Fruit fly (Drosophila melanogaster) whole organism, embryonic: Measurements from ENCODE around the gene APC4.

Experiments
- Atf-2 ChIP-seq: fragments of 200-800 bp; sonication (Bioruptor generic); optimal IDR thresholded peaks from 2 replicates; lab custom pipeline; 2016; ENCODE audit warnings: missing biosample characterization, missing genetic modification characterization
- CG10431 ChIP-seq: fragments of 200-800 bp; sonication (Bioruptor generic); optimal IDR thresholded peaks from 3 replicates; lab custom pipeline; 2018; ENCODE audit warnings: missing biosample characterization, mild to moderate bottlenecking, missing genetic modification characterization
- CG13424 ChIP-seq: fragments of 200-800 bp; sonication (Bioruptor generic); optimal IDR thresholded peaks from 2 replicates; lab custom pipeline; 2019; ENCODE audit warnings: missing biosample characterization, mild to moderate bottlenecking, missing genetic modification characterization, moderate library complexity
- CG15601 ChIP-seq: fragments of 200-800 bp; sonication (Bioruptor generic); optimal IDR thresholded peaks from 3 replicates; lab custom pipeline; 2019; ENCODE audit warnings: missing biosample characterization, mild to moderate bottlenecking, missing genetic modification characterization, moderate library complexity
- CG17186 ChIP-seq: fragments of 200-800 bp; sonication (Bioruptor generic); optimal IDR thresholded peaks from 3 replicates; lab custom pipeline; 2017; ENCODE audit warnings: missing biosample characterization, missing genetic modification reagents, missing genetic modification characterization
- CG17802 ChIP-seq: fragments of 200-800 bp; sonication (Bioruptor generic); optimal IDR thresholded peaks from 2 replicates; lab custom pipeline; 2018; ENCODE audit warnings: missing biosample characterization, mild to moderate bottlenecking, missing genetic modification characterization, moderate library complexity
- CG32532 ChIP-seq: fragments of 200-800 bp; sonication (Bioruptor generic); IDR thresholded peaks from 2 replicates; pipeline ENCODE4 v1.3.6; 2022; ENCODE audit warnings: missing biosample characterization, missing genetic modification characterization
- CG3995 ChIP-seq: fragments of 200-800 bp; sonication (Bioruptor generic); optimal IDR thresholded peaks from 3 replicates; lab custom pipeline; 2016; ENCODE audit warnings: missing biosample characterization, missing genetic modification characterization
- CG6175 ChIP-seq: fragments of 200-800 bp; sonication (Bioruptor generic); IDR thresholded peaks from 3 replicates; pipeline ENCODE4 v1.3.6; 2022; ENCODE audit warnings: missing biosample characterization, missing genetic modification characterization
- CG6689 ChIP-seq: fragments of 200-800 bp; sonication (Bioruptor generic); IDR thresholded peaks from 2 replicates; pipeline ENCODE4 v1.3.6; 2022; ENCODE audit warnings: missing biosample characterization, missing genetic modification characterization
- CG7745 ChIP-seq: fragments of 200-800 bp; sonication (Bioruptor generic); optimal IDR thresholded peaks from 2 replicates; lab custom pipeline; 2018; ENCODE audit warnings: missing biosample characterization, mild to moderate bottlenecking, missing genetic modification characterization, moderate library complexity
- CG7928 ChIP-seq: fragments of 200-800 bp; sonication (Bioruptor generic); optimal IDR thresholded peaks from 2 replicates; lab custom pipeline; 2017; ENCODE audit warnings: missing biosample characterization, mild to moderate bottlenecking, missing genetic modification characterization
- CG8388 ChIP-seq: fragments of 200-800 bp; sonication (Bioruptor generic); optimal IDR thresholded peaks from 2 replicates; lab custom pipeline; 2019; ENCODE audit warnings: missing biosample characterization, mild to moderate bottlenecking, missing genetic modification characterization, moderate library complexity
- CG8924 ChIP-seq: fragments of 200-800 bp; optimal IDR thresholded peaks from 3 replicates; lab custom pipeline; 2019; ENCODE audit warnings: missing biosample characterization, mild to moderate bottlenecking, missing genetic modification characterization, moderate library complexity
- CG9215 ChIP-seq: fragments of 200-800 bp; sonication (Bioruptor generic); IDR thresholded peaks from 2 replicates; pipeline ENCODE4 v1.3.6; 2022; ENCODE audit warnings: missing biosample characterization, missing genetic modification characterization
- CHES-1-like ChIP-seq: fragments of 200-800 bp; sonication (Bioruptor generic); optimal IDR thresholded peaks from 2 replicates; lab custom pipeline; 2016; ENCODE audit warnings: missing biosample characterization, missing genetic modification characterization
- Drgx ChIP-seq: fragments of 200-800 bp; sonication (Bioruptor generic); IDR thresholded peaks from 2 replicates; pipeline ENCODE4 v1.3.6; 2022; ENCODE audit warnings: missing biosample characterization, missing genetic modification characterization
- Hand ChIP-seq: fragments of 200-800 bp; sonication (Bioruptor generic); optimal IDR thresholded peaks from 2 replicates; lab custom pipeline; 2017; ENCODE audit warnings: mild to moderate bottlenecking, missing biosample characterization, missing genetic modification reagents, missing genetic modification characterization
- Hr78 ChIP-seq, 2 experiments: fragments of 200-800 bp in 1 of 2; fragments of >200 bp in 1 of 2; sonication (Bioruptor generic) in 1 of 2; optimal IDR thresholded peaks; 2 replicates each; lab custom pipeline; 2017 to 2019; ENCODE audit warnings: missing biosample characterization in 2 of 2, missing genetic modification characterization in 2 of 2, mild to moderate bottlenecking in 1 of 2, moderate library complexity in 1 of 2
- NC2β ChIP-seq: fragments of 200-800 bp; sonication (Bioruptor generic); optimal IDR thresholded peaks from 2 replicates; lab custom pipeline; 2016; ENCODE audit warnings: missing biosample characterization, missing genetic modification characterization
- NK7.1 ChIP-seq: fragments of 200-800 bp; sonication (Bioruptor generic); optimal IDR thresholded peaks from 3 replicates; lab custom pipeline; 2016; ENCODE audit warnings: missing biosample characterization, missing genetic modification characterization
- Nf-YB ChIP-seq: fragments of 200-800 bp; sonication (Bioruptor generic); optimal IDR thresholded peaks from 3 replicates; lab custom pipeline; 2019; ENCODE audit warnings: missing biosample characterization, mild to moderate bottlenecking, missing genetic modification characterization, moderate library complexity
- Pdp1 ChIP-seq, 2 experiments: fragments of 200-800 bp; sonication (Bioruptor generic); optimal IDR thresholded peaks; 3 replicates each; lab custom pipeline; 2016; ENCODE audit warnings: missing biosample characterization in 2 of 2, missing genetic modification characterization in 2 of 2, mild to moderate bottlenecking in 1 of 2, moderate library complexity in 1 of 2
- Rx ChIP-seq: fragments of 200-800 bp; sonication (Bioruptor generic); IDR thresholded peaks from 2 replicates; pipeline ENCODE4 v1.3.6; 2022; ENCODE audit warnings: missing biosample characterization, missing genetic modification characterization
- Scr ChIP-seq: fragments of 200-800 bp; sonication (Bioruptor generic); IDR thresholded peaks from 2 replicates; pipeline ENCODE4 v1.3.6; 2022; ENCODE audit warnings: missing biosample characterization, missing genetic modification characterization; ENCODE audit not compliant: partially characterized antibody
- Sry-β ChIP-seq: fragments of 200-800 bp; sonication (Bioruptor generic); optimal IDR thresholded peaks from 2 replicates; lab custom pipeline; 2018; ENCODE audit warnings: missing biosample characterization, mild to moderate bottlenecking, missing genetic modification characterization, moderate library complexity
- Stat92E ChIP-seq, 3 experiments: fragments of >200 bp in 2 of 3; fragments of 200-800 bp in 1 of 3; sonication (Bioruptor generic) in 1 of 3; optimal IDR thresholded peaks; 2 replicates each; lab custom pipeline; 2017 to 2019; ENCODE audit warnings: missing biosample characterization in 3 of 3, missing genetic modification characterization in 3 of 3, mild to moderate bottlenecking in 1 of 3, moderate library complexity in 1 of 3
- ab ChIP-seq: fragments of 200-800 bp; sonication (Bioruptor generic); optimal IDR thresholded peaks from 2 replicates; lab custom pipeline; 2016; ENCODE audit warnings: missing biosample characterization, missing genetic modification characterization
- ap ChIP-seq: fragments of 200-800 bp; sonication (Bioruptor generic); IDR thresholded peaks from 2 replicates; pipeline ENCODE4 v1.3.6; 2022; ENCODE audit warnings: missing biosample characterization, missing genetic modification characterization
- cas ChIP-seq: fragments of 200-800 bp; sonication (Bioruptor generic); IDR thresholded peaks from 2 replicates; pipeline ENCODE4 v1.3.6; 2022; ENCODE audit warnings: missing biosample characterization, missing genetic modification characterization
- chif ChIP-seq, 2 experiments: fragments of 200-800 bp; sonication (Bioruptor generic); optimal IDR thresholded peaks; 3 replicates each; lab custom pipeline; 2016; ENCODE audit warnings: missing biosample characterization in 2 of 2, missing genetic modification characterization in 2 of 2
- crp ChIP-seq, 2 experiments: fragments of 200-800 bp; sonication (Bioruptor generic); optimal IDR thresholded peaks; 2 replicates in 1 of 2; 3 replicates in 1 of 2; lab custom pipeline; 2017; ENCODE audit warnings: missing biosample characterization in 2 of 2, missing genetic modification characterization in 2 of 2, mild to moderate bottlenecking in 1 of 2, moderate library complexity in 1 of 2
- cwo ChIP-seq: fragments of 200-800 bp; sonication (Bioruptor generic); optimal IDR thresholded peaks from 3 replicates; lab custom pipeline; 2017; ENCODE audit warnings: missing biosample characterization, missing genetic modification characterization, mild to moderate bottlenecking, moderate library complexity, missing genetic modification reagents
- danr ChIP-seq: fragments of 200-800 bp; sonication (Bioruptor generic); IDR thresholded peaks from 2 replicates; pipeline ENCODE4 v1.3.6; 2022; ENCODE audit warnings: missing biosample characterization, missing genetic modification characterization
- ems ChIP-seq: fragments of 200-800 bp; sonication (Bioruptor generic); optimal IDR thresholded peaks from 3 replicates; lab custom pipeline; 2016; ENCODE audit warnings: missing biosample characterization, missing genetic modification characterization
- hbn ChIP-seq: fragments of 200-800 bp; sonication (Bioruptor generic); IDR thresholded peaks from 2 replicates; pipeline ENCODE4 v1.3.6; 2022; ENCODE audit warnings: missing biosample characterization, missing genetic modification characterization; ENCODE audit not compliant: partially characterized antibody
- hth ChIP-seq: fragments of >200 bp; optimal IDR thresholded peaks from 2 replicates; lab custom pipeline; 2017; ENCODE audit warnings: inconsistent platforms
- insv ChIP-seq, 2 experiments: fragments of 200-800 bp; sonication (Bioruptor generic); optimal IDR thresholded peaks; 3 replicates each; lab custom pipeline; 2016 to 2018; ENCODE audit warnings: missing biosample characterization in 2 of 2, missing genetic modification characterization in 2 of 2
- lbe ChIP-seq: fragments of 200-800 bp; sonication (Bioruptor generic); optimal IDR thresholded peaks from 2 replicates; lab custom pipeline; 2016; ENCODE audit warnings: missing biosample characterization, mild to moderate bottlenecking, missing genetic modification characterization
- lmd ChIP-seq: fragments of 200-800 bp; sonication (Bioruptor generic); IDR thresholded peaks from 2 replicates; pipeline ENCODE4 v1.3.6; 2022; ENCODE audit warnings: missing biosample characterization, missing genetic modification characterization
- oc ChIP-seq: fragments of 200-800 bp; sonication (Bioruptor generic); optimal IDR thresholded peaks from 2 replicates; lab custom pipeline; 2018; ENCODE audit warnings: missing biosample characterization, mild to moderate bottlenecking, missing genetic modification characterization, moderate library complexity
- pan ChIP-seq, 4 experiments: fragments of >200 bp in 3 of 4; fragments of 200-800 bp in 1 of 4; sonication (Bioruptor generic) in 1 of 4; optimal IDR thresholded peaks in 3 of 4; IDR thresholded peaks in 1 of 4; 2 replicates each; pipeline versions ENCODE4 v1.3.6 to Lab custom; 2017 to 2022; ENCODE audit warnings: missing biosample characterization in 2 of 4, missing genetic modification characterization in 2 of 4, mixed read lengths in 1 of 4
- peb ChIP-seq: fragments of 200-800 bp; sonication (Bioruptor generic); IDR thresholded peaks from 2 replicates; pipeline ENCODE4 v1.3.6; 2022; ENCODE audit warnings: missing biosample characterization, missing genetic modification characterization
- pzg ChIP-seq: fragments of 200-800 bp; sonication (Bioruptor generic); optimal IDR thresholded peaks from 3 replicates; lab custom pipeline; 2018; ENCODE audit warnings: missing biosample characterization, mild to moderate bottlenecking, missing genetic modification characterization, moderate library complexity
- sens ChIP-seq: fragments of 200-800 bp; sonication (Bioruptor generic); peaks from one replicate; lab custom pipeline; 2016; ENCODE audit warnings: missing biosample characterization, missing genetic modification characterization
- seq ChIP-seq: fragments of 200-800 bp; sonication (Bioruptor generic); IDR thresholded peaks from 2 replicates; pipeline ENCODE4 v1.3.6; 2022; ENCODE audit warnings: missing biosample characterization, missing genetic modification characterization
- sisA ChIP-seq: fragments of 200-800 bp; sonication (Bioruptor generic); IDR thresholded peaks from 2 replicates; pipeline ENCODE4 v1.3.6; 2022; ENCODE audit warnings: missing biosample characterization, missing genetic modification characterization
- tgo ChIP-seq: fragments of 200-800 bp; sonication (Bioruptor generic); IDR thresholded peaks from 3 replicates; pipeline ENCODE4 v1.3.6; 2022; ENCODE audit warnings: missing biosample characterization, missing genetic modification characterization
- tin ChIP-seq: fragments of 200-800 bp; sonication (Bioruptor generic); optimal IDR thresholded peaks from 3 replicates; lab custom pipeline; 2016; ENCODE audit warnings: missing biosample characterization, missing genetic modification characterization

The APC4 gene

dm6 chrX:9061299-9061698, 21.4 kb upstream of the APC4 start:
- peak; percentile 36; the same call in 1 of the 2 replicates for TF ChIP-seq Drgx (GFP tag; lab: Robert Waterston, UW)
- TF ChIP-seq CG17802 (tag; lab: Kevin White, UChicago) = no peak
- no peak for TF ChIP-seq seq (GFP tag; lab: Robert Waterston, UW)
- TF ChIP-seq Pdp1 (GFP tag; optimal IDR thresholded peaks at IDR 0.05; lab: Kevin White, UChicago) = no peak
- no peak for TF ChIP-seq insv (GFP tag; optimal IDR thresholded peaks at IDR 0.05; lab: Kevin White, UChicago)
- peak; percentile 5 for TF ChIP-seq sens
- TF ChIP-seq Atf-2 (GFP tag; lab: Kevin White, UChicago) = no peak
- TF ChIP-seq Hr78 (GFP tag; optimal IDR thresholded peaks at IDR 0.05; lab: Kevin White, UChicago) = peak in 1 of 2 experiments; percentile 36
- no peak for TF ChIP-seq ap (GFP tag; lab: Robert Waterston, UW)
- TF ChIP-seq CG17186 (GFP tag; lab: Kevin White, UChicago) = no peak
- no peak for TF ChIP-seq Stat92E (GFP tag; optimal IDR thresholded peaks at IDR 0.05; lab: Kevin White, UChicago)
- TF ChIP-seq pan (optimal IDR thresholded peaks at IDR 0.05; lab: Kevin White, UChicago) = no peak
- TF ChIP-seq pan (GFP tag; optimal IDR thresholded peaks at IDR 0.05 in 1 of 2, IDR thresholded peaks at IDR 0.05 in 1 of 2) = no peak
- TF ChIP-seq CG7745 (tag; lab: Kevin White, UChicago) = peak; percentile 72
- no peak for TF ChIP-seq CG6175 (GFP tag; lab: Robert Waterston, UW)
- no peak for TF ChIP-seq lbe (GFP tag; lab: Kevin White, UChicago)
- no peak for TF ChIP-seq NC2β

DNA sequence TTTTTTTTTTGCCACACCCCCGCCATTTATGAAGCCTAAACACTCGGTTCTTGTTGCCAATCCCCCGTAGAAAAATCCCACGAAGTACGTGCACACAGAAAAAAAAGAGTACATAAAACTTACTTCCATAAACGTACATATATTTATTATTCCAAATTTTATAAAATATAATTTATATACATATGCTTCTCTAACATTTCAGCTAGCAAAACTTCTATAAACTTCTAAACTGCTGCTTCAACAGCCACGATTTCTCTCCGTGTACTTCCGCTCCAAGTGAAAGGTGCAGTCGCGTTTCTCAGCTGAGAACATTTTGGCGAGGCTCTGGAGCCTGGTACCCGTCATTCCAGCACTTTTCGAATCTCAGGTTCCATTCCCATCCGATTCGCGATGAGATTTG, 20.1 kb upstream of the APC4 start:
- TF ChIP-seq NK7.1 (no peak), Sry-β (GFP tag; lab: Kevin White, UChicago) (no peak), CG10431 (GFP tag; lab: Kevin White, UChicago) (no peak), ab (GFP tag; lab: Kevin White, UChicago) (no peak), tin (GFP tag; lab: Kevin White, UChicago) (no peak), ems (GFP tag; lab: Kevin White, UChicago) (no peak), Rx (GFP tag; lab: Robert Waterston, UW) (no peak), danr (GFP tag; lab: Robert Waterston, UW) (no peak), CG17186 (GFP tag; lab: Kevin White, UChicago) (no peak), tgo (GFP tag; lab: Robert Waterston, UW) (peak; percentile 60), CG3995 (GFP tag; lab: Kevin White, UChicago) (no peak), hbn (GFP tag; lab: Robert Waterston, UW) (no peak), sisA (GFP tag; lab: Robert Waterston, UW) (peak; percentile 11; the same call in 1 of the 2 replicates), CG13424 (tag; lab: Kevin White, UChicago) (peak; percentile 21), CG32532 (GFP tag; lab: Robert Waterston, UW) (peak; percentile 49; the same call in 1 of the 2 replicates), cwo (GFP tag; lab: Kevin White, UChicago) (no peak), CG9215 (GFP tag; lab: Robert Waterston, UW) (no peak), chif (GFP tag; optimal IDR thresholded peaks at IDR 0.05; lab: Kevin White, UChicago) (no peak), hth (lab: Kevin White, UChicago) (no peak), pzg (no peak), CHES-1-like (no peak), Hand (GFP tag; lab: Kevin White, UChicago) (no peak), CG6689 (peak; percentile 46), CG8924 (tag; lab: Kevin White, UChicago) (no peak), peb (GFP tag; lab: Robert Waterston, UW) (no peak), crp (GFP tag; optimal IDR thresholded peaks at IDR 0.05; lab: Kevin White, UChicago) (no peak), CG15601 (no peak), lmd (GFP tag; lab: Robert Waterston, UW) (peak; percentile 53), Nf-YB (no peak), oc (no peak), CG8388 (no peak), Scr (no peak), ap (GFP tag; lab: Robert Waterston, UW) (peak; percentile 16; the same call in 1 of the 2 replicates), CG7928 (GFP tag; lab: Kevin White, UChicago) (no peak), cas (GFP tag; lab: Robert Waterston, UW) (no peak)
